Fruit fly (Drosophila melanogaster) whole organism, wandering third instar larva: ENCODE results near the gene CG6345.

ENCODE experiments used
- CG32264 ChIP-seq: fragments of 200-800 bp; sonication (Bioruptor generic); optimal IDR thresholded peaks from 2 replicates; lab custom pipeline; 2016; ENCODE audit warnings: missing biosample characterization, missing genetic modification characterization
- CG9705 ChIP-seq: fragments of 200-800 bp; sonication (Bioruptor generic); optimal IDR thresholded peaks from 2 replicates; lab custom pipeline; 2018; ENCODE audit warnings: missing biosample characterization, mild to moderate bottlenecking, missing genetic modification characterization
- CrebA ChIP-seq: fragments of 200-800 bp; sonication (Bioruptor generic); optimal IDR thresholded peaks from 2 replicates; lab custom pipeline; 2016; ENCODE audit warnings: missing biosample characterization, mild to moderate bottlenecking, missing genetic modification characterization, borderline replicate concordance
- Dfd ChIP-seq: fragments of >200 bp; optimal IDR thresholded peaks from 2 replicates; lab custom pipeline; 2017; ENCODE audit warnings: missing biosample characterization, missing genetic modification characterization
- Dif ChIP-seq: fragments of 200-275, 200-300 bp; sonication (Bioruptor generic); optimal IDR thresholded peaks from 2 replicates; lab custom pipeline; 2018; ENCODE audit warnings: missing biosample characterization, missing genetic modification characterization; ENCODE audit not compliant: partially characterized antibody
- GATAd ChIP-seq: sonication (Bioruptor generic); optimal IDR thresholded peaks from 2 replicates; lab custom pipeline; 2016; ENCODE audit warnings: missing biosample characterization, missing genetic modification characterization
- HLH106 ChIP-seq: fragments of 200-800 bp; optimal IDR thresholded peaks from 3 replicates; lab custom pipeline; 2019; ENCODE audit warnings: missing biosample characterization, mild to moderate bottlenecking, missing genetic modification characterization, moderate library complexity
- Hnf4 ChIP-seq: fragments of 200-800 bp; sonication (Bioruptor generic); optimal IDR thresholded peaks from 2 replicates; lab custom pipeline; 2016; ENCODE audit warnings: missing biosample characterization, mild to moderate bottlenecking, missing genetic modification characterization
- Hr78 ChIP-seq: fragments of >200 bp; optimal IDR thresholded peaks from 2 replicates; lab custom pipeline; 2017; ENCODE audit warnings: missing biosample characterization, missing genetic modification characterization
- Hr83 ChIP-seq: fragments of 200-300 bp; sonication (Bioruptor generic); optimal IDR thresholded peaks from 2 replicates; lab custom pipeline; 2016; ENCODE audit warnings: missing biosample characterization, mild to moderate bottlenecking, missing genetic modification characterization, moderate library complexity; ENCODE audit not compliant: poor library complexity, severe bottlenecking
- Jra ChIP-seq: sonication (Bioruptor generic); optimal IDR thresholded peaks from 2 replicates; lab custom pipeline; 2016; ENCODE audit warnings: missing biosample characterization, missing genetic modification characterization
- Mio ChIP-seq: sonication (Bioruptor generic); optimal IDR thresholded peaks from 2 replicates; lab custom pipeline; 2016; ENCODE audit warnings: missing biosample characterization, missing genetic modification characterization
- Myc ChIP-seq: fragments of >200 bp; optimal IDR thresholded peaks from 2 replicates; lab custom pipeline; 2017
- N ChIP-seq: fragments of >200 bp; optimal IDR thresholded peaks from 2 replicates; lab custom pipeline; 2018; ENCODE audit warnings: missing biosample characterization, missing external identifiers, missing genetic modification characterization
- OdsH ChIP-seq: fragments of 200-800 bp; sonication (Bioruptor generic); optimal IDR thresholded peaks from 2 replicates; lab custom pipeline; 2016; ENCODE audit warnings: missing biosample characterization, mild to moderate bottlenecking, missing genetic modification characterization
- Rel ChIP-seq, 2 experiments: fragments of 200-800 bp; sonication (Bioruptor generic) in 1 of 2; optimal IDR thresholded peaks; 2 replicates in 1 of 2; 3 replicates in 1 of 2; lab custom pipeline; 2016 to 2019; ENCODE audit warnings: mild to moderate bottlenecking in 2 of 2, missing biosample characterization in 2 of 2, missing genetic modification characterization in 2 of 2, moderate library complexity in 1 of 2
- Sp1 ChIP-seq: fragments of 200-800 bp; sonication (Bioruptor generic); optimal IDR thresholded peaks from 3 replicates; lab custom pipeline; 2019; ENCODE audit warnings: missing biosample characterization, mild to moderate bottlenecking, missing genetic modification characterization, moderate library complexity
- Vsx2 ChIP-seq: fragments of 200-300, 225-300 bp; sonication (Bioruptor generic); optimal IDR thresholded peaks from 2 replicates; lab custom pipeline; 2018; ENCODE audit warnings: missing biosample characterization, missing genetic modification characterization; ENCODE audit not compliant: partially characterized antibody
- br ChIP-seq: fragments of 200-800 bp; sonication (Bioruptor generic); optimal IDR thresholded peaks from 2 replicates; lab custom pipeline; 2016; ENCODE audit warnings: missing biosample characterization, missing genetic modification characterization
- dl ChIP-seq, 2 experiments: fragments of 175-275, 200-275 bp in 1 of 2; fragments of 200-275 bp in 1 of 2; sonication (Bioruptor generic); optimal IDR thresholded peaks; lab custom pipeline; 2018; ENCODE audit warnings: mild to moderate bottlenecking in 2 of 2, missing biosample characterization in 2 of 2, missing genetic modification characterization in 2 of 2, moderate library complexity in 2 of 2; ENCODE audit not compliant: partially characterized antibody in 2 of 2, insufficient read depth in 1 of 2
- dmrt93B ChIP-seq: fragments of 200-800 bp; sonication (Bioruptor generic); optimal IDR thresholded peaks from 2 replicates; lab custom pipeline; 2018; ENCODE audit warnings: missing biosample characterization, mild to moderate bottlenecking, missing genetic modification characterization
- dsf ChIP-seq: sonication (Bioruptor generic); optimal IDR thresholded peaks from 2 replicates; lab custom pipeline; 2016; ENCODE audit warnings: missing biosample characterization, missing genetic modification characterization, borderline replicate concordance
- ey ChIP-seq: fragments of 200-800 bp; sonication (Bioruptor generic); optimal IDR thresholded peaks from 2 replicates; lab custom pipeline; 2016; ENCODE audit warnings: missing biosample characterization, missing genetic modification characterization
- foxo ChIP-seq, 2 experiments: fragments of 200-800 bp; sonication (Bioruptor generic); optimal IDR thresholded peaks; 2 replicates in 1 of 2; 3 replicates in 1 of 2; lab custom pipeline; 2016 to 2017; ENCODE audit warnings: missing biosample characterization in 2 of 2, missing genetic modification characterization in 2 of 2
- fru ChIP-seq: fragments of 200-800 bp; sonication (Bioruptor generic); optimal IDR thresholded peaks from 3 replicates; lab custom pipeline; 2016; ENCODE audit warnings: missing biosample characterization, mild to moderate bottlenecking, missing genetic modification characterization
- h ChIP-seq: fragments of 200-800 bp; sonication (Bioruptor generic); optimal IDR thresholded peaks from 3 replicates; lab custom pipeline; 2016; ENCODE audit warnings: missing biosample characterization, mild to moderate bottlenecking, missing genetic modification characterization
- jim ChIP-seq: fragments of 175-275, 200-325 bp; sonication (Bioruptor generic); optimal IDR thresholded peaks from 2 replicates; lab custom pipeline; 2016; ENCODE audit warnings: missing biosample characterization, mild to moderate bottlenecking, missing genetic modification characterization
- lola ChIP-seq: fragments of >200 bp; optimal IDR thresholded peaks from 2 replicates; lab custom pipeline; 2017; ENCODE audit warnings: missing biosample characterization, missing genetic modification characterization
- pan ChIP-seq: fragments of >200 bp; optimal IDR thresholded peaks from 2 replicates; lab custom pipeline; 2017
- psq ChIP-seq: fragments of 200-800 bp; sonication (Bioruptor generic); optimal IDR thresholded peaks from 3 replicates; lab custom pipeline; 2017; ENCODE audit warnings: missing biosample characterization, mild to moderate bottlenecking, missing genetic modification characterization, moderate library complexity
- rgr ChIP-seq: fragments of 200-800 bp; sonication (Bioruptor generic); optimal IDR thresholded peaks from 3 replicates; lab custom pipeline; 2016; ENCODE audit warnings: missing biosample characterization, mild to moderate bottlenecking, missing genetic modification characterization
- sv ChIP-seq: fragments of 200-800 bp; sonication (Bioruptor generic); optimal IDR thresholded peaks from 3 replicates; lab custom pipeline; 2016; ENCODE audit warnings: missing biosample characterization, missing genetic modification characterization
- tai ChIP-seq: sonication (Bioruptor generic); optimal IDR thresholded peaks from 2 replicates; lab custom pipeline; 2016; ENCODE audit warnings: missing biosample characterization, missing genetic modification characterization
- woc ChIP-seq: sonication (Bioruptor generic); optimal IDR thresholded peaks from 2 replicates; lab custom pipeline; 2016; ENCODE audit warnings: missing biosample characterization, mild to moderate bottlenecking, missing genetic modification characterization

Gene CG6345

dm6 chr3R:10421167-10421566 lies 5.3 kb upstream of the CG6345 start:
- peak; percentile 66 for TF ChIP-seq Dfd (GFP tag; lab: Kevin White, UChicago)
- no peak for TF ChIP-seq tai (GFP tag; lab: Kevin White, UChicago)
- TF ChIP-seq dl (GFP tag; optimal IDR thresholded peaks at IDR 0.05; lab: Kevin White, UChicago; ENCODE audit: insufficient read depth in 1 of 2, partially characterized antibody in 2 of 2): no peak

- TF ChIP-seq Myc (lab: Kevin White, UChicago) (peak; percentile 9), Hr78 (GFP tag; lab: Kevin White, UChicago) (no peak), HLH106 (tag; lab: Kevin White, UChicago) (no peak), tai (GFP tag; lab: Kevin White, UChicago) (no peak), Jra (GFP tag; lab: Kevin White, UChicago) (no peak), pan (lab: Kevin White, UChicago) (no peak), lola (GFP tag; lab: Kevin White, UChicago) (no peak), ey (no peak), Dif (no peak), rgr (peak; percentile 0), Sp1 (GFP tag; lab: Kevin White, UChicago) (peak; percentile 6), foxo (GFP tag; optimal IDR thresholded peaks at IDR 0.05; lab: Kevin White, UChicago) (no peak), jim (GFP tag; lab: Kevin White, UChicago) (no peak), dl (GFP tag; optimal IDR thresholded peaks at IDR 0.05; lab: Kevin White, UChicago; ENCODE audit: insufficient read depth in 1 of 2, partially characterized antibody in 2 of 2) (no peak), Mio (GFP tag; lab: Kevin White, UChicago) (no peak), OdsH (GFP tag; lab: Kevin White, UChicago) (peak; percentile 1), psq (GFP tag; lab: Kevin White, UChicago) (peak; percentile 20), dsf (GFP tag; lab: Kevin White, UChicago) (no peak), N (GFP tag; lab: Kevin White, UChicago) (no peak), Vsx2 (GFP tag; lab: Kevin White, UChicago) (no peak), Hnf4 (GFP tag; lab: Kevin White, UChicago) (peak; percentile 18), CrebA (GFP tag; lab: Kevin White, UChicago) (no peak), dmrt93B (GFP tag; lab: Kevin White, UChicago) (no peak), Hr83 (GFP tag; lab: Kevin White, UChicago) (no peak), h (GFP tag; lab: Kevin White, UChicago) (peak; percentile 23), woc (no peak), fru (peak; percentile 3), Rel (GFP tag; optimal IDR thresholded peaks at IDR 0.05; lab: Kevin White, UChicago) (no peak), Rel (tag; optimal IDR thresholded peaks at IDR 0.05; lab: Kevin White, UChicago) (no peak), GATAd (GFP tag; lab: Kevin White, UChicago) (no peak), CG32264 (no peak), Dfd (GFP tag; lab: Kevin White, UChicago) (no peak)
Observed at dm6 chr3R:10412550-10413459, 3.0 kb downstream of the CG6345 start, which contains the start of the genes Irp-1B and Rrp46. TSS of gene Irp-1B (minus strand) at chr3R:10412869. TSS of gene Rrp46 (plus strand) at chr3R:10413301.

dm6 chr3R:10411752-10412549 lies 3.9 kb downstream of the CG6345 start:
- TF ChIP-seq OdsH (GFP tag; lab: Kevin White, UChicago) (peak; percentile 59), CG9705 (GFP tag; lab: Kevin White, UChicago) (peak; percentile 53), h (GFP tag; lab: Kevin White, UChicago) (peak; percentile 94), Rel (GFP tag; optimal IDR thresholded peaks at IDR 0.05; lab: Kevin White, UChicago) (no peak), Rel (tag; optimal IDR thresholded peaks at IDR 0.05; lab: Kevin White, UChicago) (peak; percentile 75), jim (GFP tag; lab: Kevin White, UChicago) (no peak), dsf (GFP tag; lab: Kevin White, UChicago) (no peak), Jra (GFP tag; lab: Kevin White, UChicago) (peak; percentile 3), br (GFP tag; lab: Kevin White, UChicago) (peak; percentile 68), psq (GFP tag; lab: Kevin White, UChicago) (peak; percentile 33), foxo (GFP tag; optimal IDR thresholded peaks at IDR 0.05; lab: Kevin White, UChicago) (peak in 1 of 2 experiments; percentile 91), Hnf4 (GFP tag; lab: Kevin White, UChicago) (peak; percentile 60), HLH106 (tag; lab: Kevin White, UChicago) (peak; percentile 87), Sp1 (GFP tag; lab: Kevin White, UChicago) (peak; percentile 83), ey (peak; percentile 53), CG32264 (no peak), sv (GFP tag; lab: Kevin White, UChicago) (no peak), rgr (peak; percentile 75)
